Worm (Caenorhabditis elegans) whole organism, late embryonic: ENCODE measurements around the gene F53C3.7.

Source experiments
- C08G9.2 ChIP-seq: sonication (generic microtip); optimal IDR thresholded peaks from 2 replicates; lab custom pipeline; 2016; ENCODE audit warnings: mild to moderate bottlenecking, missing genetic modification characterization, moderate library complexity, missing compliant biosample characterization
- C38D4.7 ChIP-seq: fragments of 200-800 bp; sonication (Bioruptor generic); optimal IDR thresholded peaks from 2 replicates; lab custom pipeline; 2018; ENCODE audit warnings: mild to moderate bottlenecking, missing genetic modification characterization, moderate library complexity, missing compliant biosample characterization
- F13H6.1 ChIP-seq: sonication (generic microtip); optimal IDR thresholded peaks from 2 replicates; lab custom pipeline; 2016; ENCODE audit warnings: missing genetic modification characterization, missing compliant biosample characterization
- K02D7.2 ChIP-seq: sonication (generic microtip); optimal IDR thresholded peaks from 2 replicates; lab custom pipeline; 2017; ENCODE audit warnings: mild to moderate bottlenecking, missing genetic modification characterization, missing compliant biosample characterization
- K09A11.1 ChIP-seq: sonication (generic microtip); optimal IDR thresholded peaks from 2 replicates; lab custom pipeline; 2017; ENCODE audit warnings: antibody characterized with exemption, mild to moderate bottlenecking, missing genetic modification characterization, missing compliant biosample characterization; ENCODE audit not compliant: insufficient read depth
- Y22D7AL.16 ChIP-seq: sonication (generic microtip); optimal IDR thresholded peaks from 2 replicates; lab custom pipeline; 2016; ENCODE audit warnings: missing genetic modification characterization, missing compliant biosample characterization
- ceh-14 ChIP-seq: sonication (generic microtip); optimal IDR thresholded peaks from 2 replicates; lab custom pipeline; 2016; ENCODE audit warnings: missing genotype, missing genetic modification characterization, missing compliant biosample characterization
- ceh-2 ChIP-seq: sonication (generic microtip); optimal IDR thresholded peaks from 2 replicates; lab custom pipeline; 2016; ENCODE audit warnings: missing genotype, missing genetic modification characterization, missing compliant biosample characterization
- ceh-22 ChIP-seq: sonication (generic microtip); optimal IDR thresholded peaks from 2 replicates; lab custom pipeline; 2017; ENCODE audit warnings: missing biosample characterization, missing genetic modification characterization
- ceh-24 ChIP-seq: sonication (generic microtip); optimal IDR thresholded peaks from 2 replicates; lab custom pipeline; 2016; ENCODE audit warnings: mild to moderate bottlenecking, missing genetic modification characterization, missing compliant biosample characterization
- ceh-30 ChIP-seq: fragments of 150-350 bp; optimal IDR thresholded peaks from 2 replicates; lab custom pipeline; 2014; ENCODE audit warnings: missing biosample characterization, missing genetic modification characterization
- ceh-31 ChIP-seq: sonication (generic microtip); optimal IDR thresholded peaks from 2 replicates; lab custom pipeline; 2016; ENCODE audit warnings: missing genetic modification characterization, missing compliant biosample characterization
- ceh-45 ChIP-seq: fragments of 200-800 bp; sonication (Bioruptor generic); IDR thresholded peaks from 2 replicates; pipeline ENCODE4 v1.3.6; 2022; ENCODE audit warnings: missing genetic modification reagents, missing genetic modification characterization, missing compliant biosample characterization
- dve-1 ChIP-seq: sonication (generic microtip); optimal IDR thresholded peaks from 2 replicates; lab custom pipeline; 2017; ENCODE audit warnings: antibody characterized with exemption, mild to moderate bottlenecking, missing genetic modification characterization, missing compliant biosample characterization
- elt-4 ChIP-seq: sonication (generic microtip); optimal IDR thresholded peaks from 2 replicates; lab custom pipeline; 2016; ENCODE audit warnings: missing genetic modification characterization, missing compliant biosample characterization
- eyg-1 ChIP-seq: sonication (generic microtip); optimal IDR thresholded peaks from 2 replicates; lab custom pipeline; 2016; ENCODE audit warnings: missing genotype, missing genetic modification characterization, missing compliant biosample characterization
- hlh-13 ChIP-seq: fragments of 200-800 bp; sonication (Bioruptor generic); optimal IDR thresholded peaks from 2 replicates; lab custom pipeline; 2018; ENCODE audit warnings: mild to moderate bottlenecking, missing genetic modification characterization, missing compliant biosample characterization
- hlh-30 ChIP-seq: sonication (generic microtip); optimal IDR thresholded peaks from 2 replicates; lab custom pipeline; 2017; ENCODE audit warnings: antibody characterized with exemption, missing genetic modification characterization, missing compliant biosample characterization; ENCODE audit not compliant: insufficient read depth
- hlh-8 ChIP-seq: sonication (generic microtip); optimal IDR thresholded peaks from 2 replicates; lab custom pipeline; 2016; ENCODE audit warnings: missing genotype, missing genetic modification characterization, missing compliant biosample characterization
- madf-2 ChIP-seq: sonication (generic microtip); optimal IDR thresholded peaks from 2 replicates; lab custom pipeline; 2017; ENCODE audit warnings: missing genetic modification characterization, missing compliant biosample characterization
- nfya-1 ChIP-seq: sonication (generic microtip); optimal IDR thresholded peaks from 2 replicates; lab custom pipeline; 2017; ENCODE audit warnings: missing genetic modification characterization, mild to moderate bottlenecking, missing compliant biosample characterization, antibody characterized with exemption, moderate library complexity
- nhr-232 ChIP-seq: sonication (generic microtip); optimal IDR thresholded peaks from 2 replicates; lab custom pipeline; 2016; ENCODE audit warnings: missing genetic modification characterization, missing compliant biosample characterization
- pag-3 ChIP-seq: sonication (generic microtip); optimal IDR thresholded peaks from 2 replicates; lab custom pipeline; 2016; ENCODE audit warnings: missing compliant biosample characterization, missing genetic modification characterization, borderline replicate concordance
- pat-9 ChIP-seq: fragments of 200-800 bp; sonication (Bioruptor generic); optimal IDR thresholded peaks from 2 replicates; lab custom pipeline; 2018; ENCODE audit warnings: mild to moderate bottlenecking, missing genetic modification characterization, moderate library complexity, missing compliant biosample characterization
- pha-4 ChIP-seq: fragments of 150-350 bp; optimal IDR thresholded peaks from 2 replicates; lab custom pipeline; 2018; ENCODE audit warnings: missing biosample characterization, missing genetic modification reagents, missing genetic modification characterization
- pros-1 ChIP-seq: fragments of 150-350 bp; optimal IDR thresholded peaks from 2 replicates; lab custom pipeline; 2014; ENCODE audit warnings: missing biosample characterization, missing genetic modification reagents, missing genetic modification characterization
- ref-2 ChIP-seq: sonication (generic microtip); optimal IDR thresholded peaks from 2 replicates; lab custom pipeline; 2016; ENCODE audit warnings: missing genetic modification characterization, missing compliant biosample characterization
- rnt-1 ChIP-seq: sonication (generic microtip); optimal IDR thresholded peaks from 2 replicates; lab custom pipeline; 2016; ENCODE audit warnings: missing genetic modification characterization, missing compliant biosample characterization
- syd-9 ChIP-seq: sonication (generic microtip); optimal IDR thresholded peaks from 2 replicates; lab custom pipeline; 2016; ENCODE audit warnings: mild to moderate bottlenecking, missing genetic modification characterization, moderate library complexity, missing compliant biosample characterization
- tbx-2 ChIP-seq: sonication (generic microtip); optimal IDR thresholded peaks from 2 replicates; lab custom pipeline; 2016; ENCODE audit warnings: missing genetic modification characterization, missing compliant biosample characterization
- unc-55 ChIP-seq: sonication (generic microtip); optimal IDR thresholded peaks from 2 replicates; lab custom pipeline; 2017; ENCODE audit warnings: missing biosample characterization, missing genetic modification reagents, missing genetic modification characterization
- unc-86 ChIP-seq: sonication (generic microtip); optimal IDR thresholded peaks from 2 replicates; lab custom pipeline; 2016; ENCODE audit warnings: missing genetic modification characterization, missing compliant biosample characterization
- zip-5 ChIP-seq: sonication (generic microtip); optimal IDR thresholded peaks from 2 replicates; lab custom pipeline; 2016; ENCODE audit warnings: missing genetic modification characterization, missing compliant biosample characterization
- ztf-16 ChIP-seq: sonication (generic microtip); optimal IDR thresholded peaks from 2 replicates; lab custom pipeline; 2017; ENCODE audit warnings: missing genetic modification characterization, missing compliant biosample characterization

F53C3.7 gene

DNA sequence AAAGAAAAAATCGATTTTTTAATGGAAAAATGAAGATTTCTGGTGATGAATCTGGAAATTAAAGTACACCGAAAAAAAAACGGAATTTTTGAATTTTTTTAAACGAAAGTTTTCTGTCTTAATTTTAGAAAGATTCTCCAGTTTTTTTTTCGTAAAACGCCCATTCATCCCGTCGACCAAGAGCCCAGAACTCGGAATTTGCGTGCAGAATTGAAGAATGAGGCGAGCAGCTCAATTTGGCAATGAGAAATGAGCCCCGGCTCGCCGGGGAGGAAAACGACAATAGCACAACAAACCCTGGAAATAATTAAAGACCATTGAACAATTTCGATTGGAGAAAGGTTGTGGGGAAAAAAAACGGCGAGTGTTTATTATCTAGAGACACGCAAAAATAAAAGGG is 37.0 kb downstream of the F53C3.7 start:
- TF ChIP-seq nhr-232 (tag; lab: Kevin White, UChicago) = no peak
- TF ChIP-seq ceh-30 (tag; lab: Kevin White, UChicago) = no peak
- no peak for TF ChIP-seq unc-86 (tag; lab: Kevin White, UChicago)
- TF ChIP-seq unc-55 (GFP tag; lab: Kevin White, UChicago) = no peak
- TF ChIP-seq ceh-24 (tag; lab: Kevin White, UChicago) = no peak
- TF ChIP-seq K02D7.2 (tag; lab: Kevin White, UChicago) = no peak
- no peak for TF ChIP-seq hlh-13
- no peak for TF ChIP-seq ceh-2 (tag; lab: Kevin White, UChicago)
- TF ChIP-seq C38D4.7 (GFP tag; lab: Kevin White, UChicago) = no peak
- no peak for TF ChIP-seq ceh-22 (tag; lab: Kevin White, UChicago)
- no peak for TF ChIP-seq ceh-31
- no peak for TF ChIP-seq pros-1 (tag; lab: Kevin White, UChicago)
- no peak for TF ChIP-seq C08G9.2 (tag; lab: Kevin White, UChicago)

DNA sequence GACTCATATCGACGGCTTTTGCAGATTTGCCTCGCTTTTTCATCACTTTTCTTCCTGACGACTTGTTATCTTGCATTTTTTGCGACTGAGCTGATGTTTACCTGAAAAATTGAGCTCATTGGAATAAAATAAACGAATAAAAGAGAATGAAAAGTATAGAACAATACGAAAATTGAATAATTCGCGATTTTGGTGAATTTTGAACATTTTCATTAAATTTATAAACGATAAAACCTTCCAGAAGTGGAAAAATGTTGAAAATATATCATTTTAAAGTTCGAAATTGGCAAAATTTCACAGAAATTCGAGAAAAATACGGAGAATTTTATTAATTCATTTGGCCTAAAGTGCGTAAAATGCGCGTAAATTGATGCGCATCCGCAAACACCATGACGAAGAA is 38.8 kb downstream of the F53C3.7 start, which contains the start of gene Y14H12B.2:
Gene Y14H12B.2 (minus strand): TSS at position 101 of the 400 bp plus-strand sequence.
- TF ChIP-seq zip-5 (tag; lab: Kevin White, UChicago) (no peak), ceh-14 (tag; lab: Kevin White, UChicago) (no peak), ceh-45 (GFP tag; lab: Robert Waterston, UW) (no peak), K09A11.1 (tag; lab: Kevin White, UChicago) (no peak), pha-4 (tag; lab: Kevin White, UChicago) (no peak), Y22D7AL.16 (tag; lab: Kevin White, UChicago) (no peak), ceh-30 (tag; lab: Kevin White, UChicago) (no peak), nfya-1 (tag; lab: Kevin White, UChicago) (no peak), C08G9.2 (tag; lab: Kevin White, UChicago) (no peak)

DNA sequence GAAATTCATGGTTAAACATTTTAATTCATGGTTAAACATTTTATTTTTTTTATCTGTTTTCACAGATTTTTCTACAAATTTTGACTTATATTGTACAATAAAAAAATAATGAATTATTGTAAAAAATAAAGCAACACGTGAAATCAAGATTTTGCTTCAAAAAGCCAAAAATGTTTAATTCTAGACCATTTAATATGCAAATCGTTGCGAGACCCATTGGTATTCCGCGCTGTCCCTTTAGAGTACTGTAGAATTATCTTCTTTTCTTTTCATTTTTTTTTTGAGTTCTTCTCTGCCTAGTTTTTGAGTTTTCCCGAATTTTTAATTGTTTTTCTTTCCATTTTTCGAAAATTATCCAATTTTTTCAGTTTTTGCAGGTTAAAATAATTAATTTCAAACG is 39.2 kb downstream of the F53C3.7 start, which contains the start of gene Y14H12B.1:
Gene Y14H12B.1 (plus strand): TSS at position 363 of the 400 bp plus-strand sequence.
- no peak for TF ChIP-seq F13H6.1 (tag; lab: Kevin White, UChicago)
- TF ChIP-seq pat-9 (tag; lab: Kevin White, UChicago) = no peak
- TF ChIP-seq pros-1 (tag; lab: Kevin White, UChicago) = no peak
- TF ChIP-seq ref-2 (tag; lab: Kevin White, UChicago) = no peak
- no peak for TF ChIP-seq hlh-8 (tag; lab: Kevin White, UChicago)
- no peak for TF ChIP-seq ztf-16 (tag; lab: Kevin White, UChicago)
- no peak for TF ChIP-seq eyg-1 (tag; lab: Kevin White, UChicago)
- TF ChIP-seq madf-2 (tag; lab: Kevin White, UChicago) = no peak
- no peak for TF ChIP-seq tbx-2 (tag; lab: Kevin White, UChicago)
- TF ChIP-seq pag-3 (tag; lab: Kevin White, UChicago) = no peak
- TF ChIP-seq C08G9.2 (tag; lab: Kevin White, UChicago) = no peak
- no peak for TF ChIP-seq unc-86 (tag; lab: Kevin White, UChicago)
- no peak for TF ChIP-seq ceh-31
- TF ChIP-seq hlh-30 (tag; lab: Kevin White, UChicago) = no peak
- no peak for TF ChIP-seq dve-1 (tag; lab: Kevin White, UChicago)
- TF ChIP-seq hlh-13 = no peak
- no peak for TF ChIP-seq elt-4 (tag; lab: Kevin White, UChicago)
- TF ChIP-seq syd-9 (tag; lab: Kevin White, UChicago) = no peak
- no peak for TF ChIP-seq nhr-232 (tag; lab: Kevin White, UChicago)

DNA sequence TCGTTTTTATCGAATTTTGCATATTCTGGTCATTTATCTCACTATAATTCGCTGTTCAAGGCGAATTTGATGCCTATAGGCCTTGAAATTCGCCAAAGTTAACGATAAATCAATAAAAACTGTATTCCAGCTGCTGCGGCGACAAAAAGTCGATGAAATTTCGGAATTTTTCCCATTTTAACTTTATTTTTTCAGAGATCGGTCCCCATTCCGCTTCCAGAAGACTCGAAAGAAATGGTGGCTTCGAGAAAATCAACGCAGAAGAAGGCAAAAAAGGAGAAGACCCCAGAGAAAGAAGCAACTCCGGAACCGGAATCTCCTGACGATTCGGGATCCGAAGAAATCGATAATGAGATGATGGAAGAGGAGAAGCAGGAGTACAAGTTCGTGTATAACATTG is 40.2 kb downstream of the F53C3.7 start:
- TF ChIP-seq hlh-8 (tag; lab: Kevin White, UChicago) (no peak), rnt-1 (tag; lab: Kevin White, UChicago) (no peak)
